Worm (Caenorhabditis elegans): ENCODE measurements around the gene C56C10.7.

DNA sequence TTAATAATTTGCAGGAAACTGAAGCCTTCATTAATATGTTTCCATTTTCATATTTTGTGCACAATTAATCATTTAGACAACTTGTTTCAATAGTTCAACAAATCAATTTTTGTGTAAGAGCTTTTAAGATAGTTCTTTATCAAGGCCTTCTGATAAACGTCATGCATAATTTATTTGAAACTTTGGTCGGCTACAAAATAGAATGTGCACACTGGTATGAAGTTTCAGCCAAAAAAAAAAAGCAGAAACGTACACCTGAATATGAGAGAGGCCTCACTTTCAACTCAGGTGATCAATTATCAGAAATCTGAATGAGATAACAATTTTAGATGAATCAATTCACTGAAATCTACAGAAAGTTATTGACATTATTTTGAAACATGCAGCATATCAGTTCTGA lies 27.1 kb upstream of the C56C10.7 start:
- TF ChIP-seq nhr-28 (tag; optimal IDR thresholded peaks at IDR 0.05) (no peak), nhr-76 (tag; optimal IDR thresholded peaks at IDR 0.05) (no peak), mep-1 (tag; optimal IDR thresholded peaks at IDR 0.05) (no peak)

All from whole organism, mixed stage, embryonic.